Fruit fly (Drosophila melanogaster): ENCODE results near the gene Sry-beta.
A peak's percentile ranks its signal among the peaks of the same experiment; 100 is the strongest.

Sry-beta gene

dm6 chr3R:30039494-30039893 is at the start of gene Sry-beta, which contains the start of the genes janA and Sry-alpha:
Sry-beta (plus strand) TSS chr3R:30039719.
janA (minus strand) TSS chr3R:30039533.
Sry-alpha (plus strand) TSS chr3R:30039719.
- TF ChIP-seq CG7045 (GFP tag; optimal IDR thresholded peaks at IDR 0.05) = no peak
- TF ChIP-seq Crg-1 (GFP tag; optimal IDR thresholded peaks at IDR 0.05) = peak; percentile 45
- TF ChIP-seq CG1620 (GFP tag; optimal IDR thresholded peaks at IDR 0.05) = peak; percentile 45
- peak; percentile 20 for TF ChIP-seq CG11617 (GFP tag; optimal IDR thresholded peaks at IDR 0.05)
- TF ChIP-seq Hr96 (GFP tag; optimal IDR thresholded peaks at IDR 0.05) = no peak
- peak; percentile 19 for TF ChIP-seq CG14711 (tag; optimal IDR thresholded peaks at IDR 0.05)
- no peak for TF ChIP-seq CG12768 (GFP tag; optimal IDR thresholded peaks at IDR 0.05)
- TF ChIP-seq Clk (GFP tag; optimal IDR thresholded peaks at IDR 0.05) = no peak
- TF ChIP-seq CG5204 (GFP tag; optimal IDR thresholded peaks at IDR 0.05) = no peak
- TF ChIP-seq Mnt (GFP tag; optimal IDR thresholded peaks at IDR 0.05) = peak; percentile 33
- TF ChIP-seq CG7101 (tag; optimal IDR thresholded peaks at IDR 0.05) = peak; percentile 0
- no peak for TF ChIP-seq tj (GFP tag; optimal IDR thresholded peaks at IDR 0.05)
- no peak for TF ChIP-seq pad (GFP tag; optimal IDR thresholded peaks at IDR 0.05)
- no peak for TF ChIP-seq kay (GFP tag; ENCODE audit: borderline replicate concordance)
- no peak for TF ChIP-seq toe (GFP tag; optimal IDR thresholded peaks at IDR 0.05)
- TF ChIP-seq ovo (GFP tag; optimal IDR thresholded peaks at IDR 0.05) = no peak
- TF ChIP-seq cnc (optimal IDR thresholded peaks at IDR 0.05) = no peak
- TF ChIP-seq cic (GFP tag; optimal IDR thresholded peaks at IDR 0.05) = no peak
- peak; percentile 65 for TF ChIP-seq bab1 (GFP tag; optimal IDR thresholded peaks at IDR 0.05)
- TF ChIP-seq CG33017 (tag; optimal IDR thresholded peaks at IDR 0.05) = no peak

dm6 chr3R:29990681-29991080 is 48.8 kb upstream of the Sry-beta start:
- TF ChIP-seq Crg-1 (GFP tag; optimal IDR thresholded peaks at IDR 0.05) (no peak), CG12768 (GFP tag; optimal IDR thresholded peaks at IDR 0.05) (no peak), cic (GFP tag; optimal IDR thresholded peaks at IDR 0.05) (no peak), CG11617 (GFP tag; optimal IDR thresholded peaks at IDR 0.05) (no peak), CG33017 (tag; optimal IDR thresholded peaks at IDR 0.05) (no peak), toe (GFP tag; optimal IDR thresholded peaks at IDR 0.05) (no peak), CG1620 (GFP tag; optimal IDR thresholded peaks at IDR 0.05) (no peak), Clk (GFP tag; optimal IDR thresholded peaks at IDR 0.05) (no peak), CG14711 (tag; optimal IDR thresholded peaks at IDR 0.05) (no peak), pad (GFP tag; optimal IDR thresholded peaks at IDR 0.05) (no peak), CG7045 (GFP tag; optimal IDR thresholded peaks at IDR 0.05) (no peak), cnc (optimal IDR thresholded peaks at IDR 0.05) (no peak), Hr96 (GFP tag; optimal IDR thresholded peaks at IDR 0.05) (no peak), kay (GFP tag; ENCODE audit: borderline replicate concordance) (no peak), tj (GFP tag; optimal IDR thresholded peaks at IDR 0.05) (no peak)

dm6 chr3R:29993134-29993533 is 46.4 kb upstream of the Sry-beta start, which contains the start of gene Acph-1:
Acph-1 (minus strand) TSS chr3R:29993411.
- TF ChIP-seq CG5204 (GFP tag; optimal IDR thresholded peaks at IDR 0.05) (no peak), bab1 (GFP tag; optimal IDR thresholded peaks at IDR 0.05) (peak; percentile 6)

dm6 chr3R:29995035-29995434 is 44.5 kb upstream of the Sry-beta start, which contains the start of the genes CG7903 and Sas-6:
CG7903 (minus strand) TSS chr3R:29995231.
Sas-6 (plus strand) TSS chr3R:29995357.
- TF ChIP-seq bab1 (GFP tag; optimal IDR thresholded peaks at IDR 0.05) (no peak), CG1620 (GFP tag; optimal IDR thresholded peaks at IDR 0.05) (peak; percentile 9), Hr96 (GFP tag; optimal IDR thresholded peaks at IDR 0.05) (no peak), CG14711 (tag; optimal IDR thresholded peaks at IDR 0.05) (peak; percentile 1)

dm6 chr3R:29997607-29998236 is 41.8 kb upstream of the Sry-beta start, which contains the start of the genes CG15525 and CG11504:
CG15525 (minus strand) TSS chr3R:29997676.
CG11504 (plus strand) TSS chr3R:29997900.
- TF ChIP-seq cnc (optimal IDR thresholded peaks at IDR 0.05) (no peak), Hr96 (GFP tag; optimal IDR thresholded peaks at IDR 0.05) (no peak), CG33017 (tag; optimal IDR thresholded peaks at IDR 0.05) (no peak), CG14711 (tag; optimal IDR thresholded peaks at IDR 0.05) (peak; percentile 29), Clk (GFP tag; optimal IDR thresholded peaks at IDR 0.05) (no peak), CG12768 (GFP tag; optimal IDR thresholded peaks at IDR 0.05) (no peak), CG5204 (GFP tag; optimal IDR thresholded peaks at IDR 0.05) (no peak), ovo (GFP tag; optimal IDR thresholded peaks at IDR 0.05) (no peak), toe (GFP tag; optimal IDR thresholded peaks at IDR 0.05) (no peak), CG7045 (GFP tag; optimal IDR thresholded peaks at IDR 0.05) (no peak), pad (GFP tag; optimal IDR thresholded peaks at IDR 0.05) (no peak), CG11617 (GFP tag; optimal IDR thresholded peaks at IDR 0.05) (no peak), cic (GFP tag; optimal IDR thresholded peaks at IDR 0.05) (no peak), Mnt (GFP tag; optimal IDR thresholded peaks at IDR 0.05) (peak; percentile 42), bab1 (GFP tag; optimal IDR thresholded peaks at IDR 0.05) (peak; percentile 55), kay (GFP tag; ENCODE audit: borderline replicate concordance) (no peak), tj (GFP tag; optimal IDR thresholded peaks at IDR 0.05) (no peak), CG7101 (tag; optimal IDR thresholded peaks at IDR 0.05) (peak; percentile 18), CG1620 (GFP tag; optimal IDR thresholded peaks at IDR 0.05) (peak; percentile 23), Crg-1 (GFP tag; optimal IDR thresholded peaks at IDR 0.05) (no peak)

dm6 chr3R:29999495-29999894 is 40.0 kb upstream of the Sry-beta start, which contains the start of gene CG34298:
CG34298 (plus strand) TSS chr3R:29999795.
- TF ChIP-seq CG12768 (GFP tag; optimal IDR thresholded peaks at IDR 0.05) (no peak), Crg-1 (GFP tag; optimal IDR thresholded peaks at IDR 0.05) (no peak), cic (GFP tag; optimal IDR thresholded peaks at IDR 0.05) (no peak), Mnt (GFP tag; optimal IDR thresholded peaks at IDR 0.05) (no peak), Clk (GFP tag; optimal IDR thresholded peaks at IDR 0.05) (no peak)
